Worm (Caenorhabditis elegans) whole organism, young adult: ENCODE data around the gene yif-1.
"Not testable (repeated sequence)": the region's sequence is repeated elsewhere in the genome, so short reads cannot be mapped to it uniquely, and the experiment has no call there.

Experiments used
- F49E8.2 ChIP-seq: sonication (generic microtip); optimal IDR thresholded peaks from 3 replicates; lab custom pipeline; 2017; ENCODE audit warnings: missing genetic modification characterization, mild to moderate bottlenecking, missing compliant biosample characterization, antibody characterized with exemption, moderate library complexity; ENCODE audit not compliant: insufficient read depth
- Y79H2A.3 ChIP-seq: fragments of 200-800 bp; sonication (Bioruptor generic); conservative IDR thresholded peaks from 2 replicates; pipeline ENCODE4 v1.3.6; 2022; ENCODE audit warnings: missing genetic modification reagents, missing genetic modification characterization, missing compliant biosample characterization
- atf-7 ChIP-seq: sonication (generic microtip); optimal IDR thresholded peaks from 2 replicates; lab custom pipeline; 2017; ENCODE audit warnings: mild to moderate bottlenecking, missing genetic modification characterization, missing compliant biosample characterization
- attf-3 ChIP-seq: fragments of 200-800 bp; sonication (Bioruptor generic); conservative IDR thresholded peaks from 2 replicates; pipeline ENCODE4 v1.3.6; 2022; ENCODE audit warnings: missing genetic modification reagents, missing genetic modification characterization, missing compliant biosample characterization
- attf-5 ChIP-seq: fragments of 200-800 bp; sonication (Bioruptor generic); optimal IDR thresholded peaks from 2 replicates; lab custom pipeline; 2018; ENCODE audit warnings: mild to moderate bottlenecking, missing genetic modification characterization, missing compliant biosample characterization
- ccch-3 ChIP-seq: fragments of 200-800 bp; sonication (Bioruptor generic); optimal IDR thresholded peaks from 2 replicates; lab custom pipeline; 2018; ENCODE audit warnings: mild to moderate bottlenecking, missing genetic modification characterization, missing compliant biosample characterization
- cebp-1 ChIP-seq, 2 experiments: fragments of 200-800 bp in 1 of 2; sonication (Bioruptor generic) in 1 of 2; sonication (generic microtip) in 1 of 2; IDR thresholded peaks in 1 of 2; optimal IDR thresholded peaks in 1 of 2; 2 replicates each; pipeline versions ENCODE4 v1.3.6 to Lab custom; 2017 to 2022; ENCODE audit warnings: missing compliant biosample characterization in 2 of 2, missing genetic modification characterization in 2 of 2, mild to moderate bottlenecking in 1 of 2, missing genetic modification reagents in 1 of 2, moderate library complexity in 1 of 2
- die-1 ChIP-seq: sonication (generic microtip); optimal IDR thresholded peaks from 2 replicates; lab custom pipeline; 2016; ENCODE audit warnings: missing genotype, mild to moderate bottlenecking, missing genetic modification characterization, missing compliant biosample characterization
- dpff-1 ChIP-seq: sonication (generic microtip); optimal IDR thresholded peaks from 2 replicates; lab custom pipeline; 2017; ENCODE audit warnings: mild to moderate bottlenecking, missing genetic modification characterization, missing compliant biosample characterization
- egl-18 ChIP-seq: fragments of 200-800 bp; sonication (Bioruptor generic); IDR thresholded peaks from 2 replicates; pipeline ENCODE4 v1.3.6; 2022; ENCODE audit warnings: missing genetic modification reagents, missing genetic modification characterization, missing compliant biosample characterization
- ets-4 ChIP-seq: fragments of 200-800 bp; sonication (Bioruptor generic); optimal IDR thresholded peaks from 2 replicates; lab custom pipeline; 2018; ENCODE audit warnings: mild to moderate bottlenecking, missing genetic modification characterization, missing compliant biosample characterization
- hmg-1.2 ChIP-seq: fragments of 200-800 bp; sonication (Bioruptor generic); IDR thresholded peaks from 2 replicates; pipeline ENCODE4 v1.3.6; 2022; ENCODE audit warnings: missing genetic modification reagents, missing genetic modification characterization, missing compliant biosample characterization
- lin-26 ChIP-seq: fragments of 200-800 bp; sonication (Bioruptor generic); IDR thresholded peaks from 2 replicates; pipeline ENCODE4 v1.3.6; 2022; ENCODE audit warnings: missing genetic modification reagents, missing genetic modification characterization, missing compliant biosample characterization
- madf-3 ChIP-seq: fragments of 200-800 bp; sonication (Bioruptor generic); IDR thresholded peaks from 2 replicates; pipeline ENCODE4 v1.3.6; 2022; ENCODE audit warnings: missing genetic modification reagents, missing genetic modification characterization, missing compliant biosample characterization
- madf-6 ChIP-seq: fragments of 200-800 bp; sonication (Bioruptor generic); IDR thresholded peaks from 2 replicates; pipeline ENCODE4 v1.3.6; 2022; ENCODE audit warnings: missing genetic modification reagents, missing genetic modification characterization, missing compliant biosample characterization
- madf-8 ChIP-seq: fragments of 200-800 bp; sonication (Bioruptor generic); conservative IDR thresholded peaks from 2 replicates; pipeline ENCODE4 v1.3.6; 2022; ENCODE audit warnings: missing genetic modification reagents, missing genetic modification characterization, missing compliant biosample characterization
- nfya-1 ChIP-seq: sonication (generic microtip); optimal IDR thresholded peaks from 2 replicates; lab custom pipeline; 2017; ENCODE audit warnings: antibody characterized with exemption, missing compliant biosample characterization, missing genetic modification characterization, borderline replicate concordance; ENCODE audit not compliant: insufficient read depth
- nhr-80 ChIP-seq: sonication (generic microtip); optimal IDR thresholded peaks from 2 replicates; lab custom pipeline; 2016; ENCODE audit warnings: missing genetic modification characterization, missing compliant biosample characterization
- rcor-1 ChIP-seq: fragments of 200-800 bp; sonication (Bioruptor generic); IDR thresholded peaks from 2 replicates; pipeline ENCODE4 v1.3.6; 2022; ENCODE audit warnings: missing genetic modification reagents, missing genetic modification characterization, missing compliant biosample characterization
- snpc-1.1 ChIP-seq: sonication (generic microtip); optimal IDR thresholded peaks from 2 replicates; lab custom pipeline; 2017; ENCODE audit warnings: missing genetic modification characterization, mild to moderate bottlenecking, missing compliant biosample characterization, antibody characterized with exemption, moderate library complexity, missing genotype, missing genetic modification reagents; ENCODE audit not compliant: insufficient read depth
- snpc-1.3 ChIP-seq: sonication (generic microtip); optimal IDR thresholded peaks from 2 replicates; lab custom pipeline; 2017; ENCODE audit warnings: missing genetic modification characterization, mild to moderate bottlenecking, missing compliant biosample characterization, antibody characterized with exemption, moderate library complexity, missing genotype, missing genetic modification reagents; ENCODE audit not compliant: insufficient read depth
- snpc-4 ChIP-seq, 5 experiments: fragments of 150-350 bp in 1 of 5; sonication (generic microtip) in 4 of 5; optimal IDR thresholded peaks; 2 replicates each; lab custom pipeline; 2014 to 2018; ENCODE audit warnings: missing genetic modification characterization in 5 of 5, missing biosample characterization in 3 of 5, antibody characterized with exemption in 2 of 5, mild to moderate bottlenecking in 2 of 5, missing compliant biosample characterization in 2 of 5, missing genotype in 2 of 5, moderate library complexity in 2 of 5, missing genetic modification reagents in 1 of 5
- unc-62 ChIP-seq: fragments of 150-350 bp; optimal IDR thresholded peaks from 2 replicates; lab custom pipeline; 2014; ENCODE audit warnings: missing biosample characterization, missing genetic modification reagents, missing genetic modification characterization
- xnd-1 ChIP-seq: sonication (generic microtip); optimal IDR thresholded peaks from 2 replicates; lab custom pipeline; 2016; ENCODE audit warnings: missing genotype, missing genetic modification reagents, missing genetic modification characterization, missing compliant biosample characterization
- zfh-2 ChIP-seq: fragments of 200-800 bp; sonication (Bioruptor generic); conservative IDR thresholded peaks from 2 replicates; pipeline ENCODE4 v1.3.6; 2022; ENCODE audit warnings: missing genetic modification reagents, missing genetic modification characterization, missing compliant biosample characterization
- ztf-28 ChIP-seq: fragments of 200-800 bp; sonication (Bioruptor generic); IDR thresholded peaks from 2 replicates; pipeline ENCODE4 v1.3.6; 2022; ENCODE audit warnings: missing genetic modification reagents, missing genetic modification characterization, missing compliant biosample characterization

Gene yif-1

ce11 chrV:10018291-10018690 lies 36.4 kb downstream of the yif-1 start (continued):
- TF ChIP-seq cebp-1 (GFP tag; IDR thresholded peaks at IDR 0.05; lab: Robert Waterston, UW) = no peak
- TF ChIP-seq cebp-1 (tag; optimal IDR thresholded peaks at IDR 0.05; lab: Kevin White, UChicago) = no peak
- TF ChIP-seq madf-6 (GFP tag; lab: Robert Waterston, UW) = peak; percentile 75
- TF ChIP-seq, all 124 proteins: peak for 19

ce11 chrV:10012639-10013038 lies 42.1 kb downstream of the yif-1 start:
- TF ChIP-seq cebp-1 (GFP tag; IDR thresholded peaks at IDR 0.05; lab: Robert Waterston, UW) (no peak), cebp-1 (tag; optimal IDR thresholded peaks at IDR 0.05; lab: Kevin White, UChicago) (peak; percentile 49), nhr-80 (peak; percentile 45), attf-5 (GFP tag; lab: Kevin White, UChicago) (no peak)

- no peak for TF ChIP-seq ztf-28 (GFP tag; lab: Robert Waterston, UW)
- TF ChIP-seq nhr-80 = no peak
- TF ChIP-seq madf-8 (GFP tag; lab: Robert Waterston, UW) = no peak
- TF ChIP-seq zfh-2 = no peak
- no peak for TF ChIP-seq die-1
- no peak for TF ChIP-seq unc-62 (GFP tag; lab: Kevin White, UChicago)
- TF ChIP-seq lin-26 (GFP tag; lab: Robert Waterston, UW) = no peak
- TF ChIP-seq F49E8.2 (tag; lab: Kevin White, UChicago) = no peak
- TF ChIP-seq egl-18 (GFP tag; lab: Robert Waterston, UW) = no peak
- TF ChIP-seq ccch-3 (GFP tag; lab: Kevin White, UChicago) = no peak
- TF ChIP-seq madf-3 (GFP tag; lab: Robert Waterston, UW) = no peak
- no peak for TF ChIP-seq Y79H2A.3 (GFP tag; lab: Robert Waterston, UW)
Observed at ce11 chrV:10011623-10012022, 43.1 kb downstream of the yif-1 start, which contains the start of gene lea-1. Gene lea-1, plus strand, starts transcription at chrV:10011923.

- TF ChIP-seq cebp-1 (GFP tag; IDR thresholded peaks at IDR 0.05; lab: Robert Waterston, UW) = no peak
- TF ChIP-seq cebp-1 (tag; optimal IDR thresholded peaks at IDR 0.05; lab: Kevin White, UChicago) = peak; percentile 14
- TF ChIP-seq ets-4 (GFP tag; lab: Kevin White, UChicago) = no peak
- no peak for TF ChIP-seq xnd-1 (tag; lab: Kevin White, UChicago)
- TF ChIP-seq snpc-1.3 (tag; lab: Kevin White, UChicago) = no peak
Observed at ce11 chrV:10007484-10007883, 47.2 kb downstream of the yif-1 start.

- TF ChIP-seq attf-3 (no peak), nfya-1 (no peak), atf-7 (tag; lab: Kevin White, UChicago) (no peak), dpff-1 (tag; lab: Kevin White, UChicago) (no peak)
Observed at ce11 chrV:10006374-10006773, 48.3 kb downstream of the yif-1 start.

- TF ChIP-seq hmg-1.2 (GFP tag; lab: Robert Waterston, UW) = peak; percentile 57
- peak; percentile 76 for TF ChIP-seq snpc-1.1 (tag; lab: Kevin White, UChicago)
- TF ChIP-seq snpc-4 (GFP tag; optimal IDR thresholded peaks at IDR 0.05; lab: Kevin White, UChicago) = not testable (repeated sequence)
- peak in 3 of 4 experiments; percentile 42 to 95 (median 92) for TF ChIP-seq snpc-4 (tag; optimal IDR thresholded peaks at IDR 0.05; lab: Kevin White, UChicago)
- TF ChIP-seq rcor-1 = 0 out of 2 replicates have a peak, but pooled peaks have one; percentile 34
- TF ChIP-seq, all 124 proteins: peak for 4; not testable (repeated sequence) for 120
Observed at ce11 chrV:10004048-10004761, 50.5 kb downstream of the yif-1 start, which contains the start of gene uda-1. Gene uda-1, plus strand, starts transcription at chrV:10004755.
